Worm (Caenorhabditis elegans): Measurements from ENCODE around the gene C45H4.13.

DNA sequence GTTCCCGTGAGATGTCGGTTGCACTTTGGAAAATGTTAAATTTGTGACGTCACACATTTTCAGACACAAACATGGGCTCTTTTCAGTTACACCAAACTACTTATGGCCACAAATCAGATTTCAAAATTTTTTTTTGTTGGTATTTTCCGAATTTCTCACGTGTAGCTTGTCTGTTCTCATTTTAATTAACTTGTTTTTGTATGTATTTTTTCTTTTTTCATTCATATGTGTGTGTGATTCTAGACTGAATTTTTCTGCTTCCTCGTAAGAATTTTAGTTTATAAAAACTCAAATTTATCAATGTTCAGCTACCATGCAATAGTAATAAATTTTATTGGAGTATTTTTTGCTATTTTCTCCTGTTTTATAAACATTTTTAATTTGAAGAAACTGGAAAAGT, 6.1 kb upstream of the C45H4.13 start, which contains the start of gene srbc-22:
- TF ChIP-seq egl-13 (tag; optimal IDR thresholded peaks at IDR 0.05) (no peak), rnt-1 (tag; optimal IDR thresholded peaks at IDR 0.05) (no peak), lsy-2 (tag; optimal IDR thresholded peaks at IDR 0.05) (no peak)
